Worm (Caenorhabditis elegans) whole organism, late embryonic: ENCODE measurements around the gene srr-4.

ENCODE experiments used
- ama-1 ChIP-seq: fragments of 150-350 bp; optimal IDR thresholded peaks from 2 replicates; lab custom pipeline; 2014
- ceh-22 ChIP-seq: sonication (generic microtip); optimal IDR thresholded peaks from 2 replicates; lab custom pipeline; 2017; ENCODE audit warnings: missing biosample characterization, missing genetic modification characterization
- gmeb-2 ChIP-seq: sonication (generic microtip); optimal IDR thresholded peaks from 2 replicates; lab custom pipeline; 2016; ENCODE audit warnings: missing genetic modification characterization, inconsistent platforms, missing compliant biosample characterization
- lin-11 ChIP-seq: fragments of 200-800 bp; sonication (Bioruptor generic); optimal IDR thresholded peaks from 2 replicates; lab custom pipeline; 2018; ENCODE audit warnings: mild to moderate bottlenecking, missing genetic modification characterization, missing compliant biosample characterization
- nfya-1 ChIP-seq: sonication (generic microtip); optimal IDR thresholded peaks from 2 replicates; lab custom pipeline; 2017; ENCODE audit warnings: missing genetic modification characterization, mild to moderate bottlenecking, missing compliant biosample characterization, antibody characterized with exemption, moderate library complexity
- nhr-11 ChIP-seq: fragments of 150-350 bp; optimal IDR thresholded peaks from 2 replicates; lab custom pipeline; 2014; ENCODE audit warnings: missing biosample characterization, missing genetic modification characterization
- sox-4 ChIP-seq: sonication (generic microtip); optimal IDR thresholded peaks from 2 replicates; lab custom pipeline; 2017; ENCODE audit warnings: mild to moderate bottlenecking, missing genetic modification characterization, inconsistent platforms, missing compliant biosample characterization

ce11 chrV:4975140-4975539 lies 43.9 kb upstream of the srr-4 start, which contains the start of gene F26G5.1:
- TF ChIP-seq nhr-11 (tag; lab: Kevin White, UChicago), result no peak
- TF ChIP-seq nfya-1 (tag; lab: Kevin White, UChicago), result no peak
- TF ChIP-seq lin-11 (tag; lab: Kevin White, UChicago), result no peak
- no peak for TF ChIP-seq ama-1
- TF ChIP-seq ceh-22 (tag; lab: Kevin White, UChicago), result no peak
- TF ChIP-seq gmeb-2 (tag; lab: Kevin White, UChicago), result no peak
- TF ChIP-seq sox-4, result no peak
